Fruit fly (Drosophila melanogaster) whole organism, embryonic: ENCODE results near the gene Ptpmeg2.

ENCODE experiments used
- Adf1 ChIP-seq: fragments of 200-800 bp; sonication (Bioruptor generic); IDR thresholded peaks from 2 replicates; pipeline ENCODE4 v1.3.6; 2022; ENCODE audit warnings: missing biosample characterization, missing genetic modification characterization
- Asciz ChIP-seq: fragments of 200-800 bp; sonication (Bioruptor generic); optimal IDR thresholded peaks from 2 replicates; lab custom pipeline; 2017; ENCODE audit warnings: missing biosample characterization, mild to moderate bottlenecking, missing genetic modification characterization, missing genetic modification reagents
- CG10147 ChIP-seq: fragments of 200-800 bp; sonication (Bioruptor generic); optimal IDR thresholded peaks from 2 replicates; lab custom pipeline; 2019; ENCODE audit warnings: missing biosample characterization, mild to moderate bottlenecking, missing genetic modification characterization, moderate library complexity
- CG10274 ChIP-seq: fragments of 200-800 bp; sonication (Bioruptor generic); optimal IDR thresholded peaks from 3 replicates; lab custom pipeline; 2017; ENCODE audit warnings: missing biosample characterization, mild to moderate bottlenecking, missing genetic modification characterization
- CG10979 ChIP-seq: fragments of 200-800 bp; sonication (Bioruptor generic); optimal IDR thresholded peaks from 2 replicates; lab custom pipeline; 2018; ENCODE audit warnings: missing biosample characterization, mild to moderate bottlenecking, missing genetic modification characterization, moderate library complexity
- CG11504 ChIP-seq: fragments of 200-800 bp; sonication (Bioruptor generic); optimal IDR thresholded peaks from 3 replicates; lab custom pipeline; 2019; ENCODE audit warnings: missing biosample characterization, mild to moderate bottlenecking, missing genetic modification characterization, moderate library complexity
- CG11695 ChIP-seq: fragments of 200-800 bp; sonication (Bioruptor generic); IDR thresholded peaks from 3 replicates; pipeline ENCODE4 v1.3.6; 2022; ENCODE audit warnings: missing biosample characterization, missing genetic modification characterization
- CG11696 ChIP-seq: fragments of 200-800 bp; sonication (Bioruptor generic); IDR thresholded peaks from 2 replicates; pipeline ENCODE4 v1.3.6; 2022; ENCODE audit warnings: missing biosample characterization, missing genetic modification characterization
- CG15073 ChIP-seq: fragments of 200-800 bp; sonication (Bioruptor generic); optimal IDR thresholded peaks from 2 replicates; lab custom pipeline; 2016; ENCODE audit warnings: missing biosample characterization, missing genetic modification characterization
- CG15696 ChIP-seq: fragments of 200-800 bp; sonication (Bioruptor generic); optimal IDR thresholded peaks from 2 replicates; lab custom pipeline; 2019; ENCODE audit warnings: missing biosample characterization, mild to moderate bottlenecking, missing genetic modification characterization, moderate library complexity
- CG1603 ChIP-seq: fragments of 200-800 bp; sonication (Bioruptor generic); optimal IDR thresholded peaks from 2 replicates; lab custom pipeline; 2019; ENCODE audit warnings: missing biosample characterization, mild to moderate bottlenecking, missing genetic modification characterization, moderate library complexity
- CG17385 ChIP-seq: fragments of 200-800 bp; sonication (Bioruptor generic); optimal IDR thresholded peaks from 3 replicates; lab custom pipeline; 2018; ENCODE audit warnings: missing biosample characterization, mild to moderate bottlenecking, missing genetic modification characterization
- CG17568 ChIP-seq: fragments of 200-800 bp; sonication (Bioruptor generic); optimal IDR thresholded peaks from 2 replicates; lab custom pipeline; 2018; ENCODE audit warnings: missing biosample characterization, mild to moderate bottlenecking, missing genetic modification characterization, moderate library complexity
- CG17829 ChIP-seq: fragments of 200-800 bp; optimal IDR thresholded peaks from 2 replicates; lab custom pipeline; 2019; ENCODE audit warnings: missing biosample characterization, mild to moderate bottlenecking, missing genetic modification characterization, moderate library complexity
- CG2678 ChIP-seq: fragments of 200-800 bp; sonication (Bioruptor generic); optimal IDR thresholded peaks from 3 replicates; lab custom pipeline; 2019; ENCODE audit warnings: missing biosample characterization, mild to moderate bottlenecking, missing genetic modification characterization, moderate library complexity
- CG3407 ChIP-seq: fragments of 200-800 bp; sonication (Bioruptor generic); optimal IDR thresholded peaks from 2 replicates; lab custom pipeline; 2018; ENCODE audit warnings: missing biosample characterization, mild to moderate bottlenecking, missing genetic modification characterization
- CG6689 ChIP-seq: fragments of 200-800 bp; sonication (Bioruptor generic); IDR thresholded peaks from 2 replicates; pipeline ENCODE4 v1.3.6; 2022; ENCODE audit warnings: missing biosample characterization, missing genetic modification characterization
- CTCF ChIP-seq: fragments of 200-800 bp; sonication (Bioruptor generic); optimal IDR thresholded peaks from 2 replicates; lab custom pipeline; 2017; ENCODE audit warnings: missing biosample characterization, mild to moderate bottlenecking, missing genetic modification characterization, moderate library complexity
- Chrac-16 ChIP-seq: fragments of 200-800 bp; sonication (Bioruptor generic); optimal IDR thresholded peaks from 3 replicates; lab custom pipeline; 2016; ENCODE audit warnings: missing biosample characterization, missing genetic modification characterization
- Deaf1 ChIP-seq: fragments of 200-800 bp; optimal IDR thresholded peaks from 3 replicates; lab custom pipeline; 2019; ENCODE audit warnings: missing biosample characterization, mild to moderate bottlenecking, missing genetic modification characterization, moderate library complexity
- Doc3 ChIP-seq: fragments of 200-800 bp; sonication (Bioruptor generic); IDR thresholded peaks from 3 replicates; pipeline ENCODE4 v1.3.6; 2022; ENCODE audit warnings: missing biosample characterization, missing genetic modification characterization; ENCODE audit not compliant: partially characterized antibody
- Ets65A ChIP-seq: fragments of 200-800 bp; sonication (Bioruptor generic); peaks from one replicate; lab custom pipeline; 2016; ENCODE audit warnings: missing biosample characterization, missing genetic modification characterization
- HHEX ChIP-seq: fragments of 200-800 bp; sonication (Bioruptor generic); optimal IDR thresholded peaks from 3 replicates; lab custom pipeline; 2017; ENCODE audit warnings: missing biosample characterization, mild to moderate bottlenecking, missing genetic modification characterization, missing genetic modification reagents
- Hr3 ChIP-seq: fragments of 200-800 bp; sonication (Bioruptor generic); optimal IDR thresholded peaks from 3 replicates; lab custom pipeline; 2016; ENCODE audit warnings: missing biosample characterization, missing genetic modification characterization
- Hr78 ChIP-seq, 2 experiments: fragments of 200-800 bp in 1 of 2; fragments of >200 bp in 1 of 2; sonication (Bioruptor generic) in 1 of 2; optimal IDR thresholded peaks; 2 replicates each; lab custom pipeline; 2017 to 2019; ENCODE audit warnings: missing biosample characterization in 2 of 2, missing genetic modification characterization in 2 of 2, mild to moderate bottlenecking in 1 of 2, moderate library complexity in 1 of 2
- Med ChIP-seq: fragments of 200-800 bp; sonication (Bioruptor generic); peaks from one replicate; lab custom pipeline; 2016; ENCODE audit warnings: missing biosample characterization, missing genetic modification characterization, mild to moderate bottlenecking, inconsistent platforms, moderate library complexity
- Mes4 ChIP-seq: fragments of 200-800 bp; sonication (Bioruptor generic); optimal IDR thresholded peaks from 2 replicates; lab custom pipeline; 2016; ENCODE audit warnings: missing biosample characterization, missing genetic modification characterization
- Mrtf ChIP-seq: fragments of 200-800 bp; sonication (Bioruptor generic); IDR thresholded peaks from 3 replicates; pipeline ENCODE4 v1.3.6; 2022; ENCODE audit warnings: missing biosample characterization, missing genetic modification characterization
- NFAT ChIP-seq: fragments of 200-800 bp; sonication (Bioruptor generic); IDR thresholded peaks from 2 replicates; pipeline ENCODE4 v1.3.6; 2022; ENCODE audit warnings: missing biosample characterization, missing genetic modification characterization
- PHDP ChIP-seq: fragments of 200-800 bp; sonication (Bioruptor generic); optimal IDR thresholded peaks from 3 replicates; lab custom pipeline; 2018; ENCODE audit warnings: missing biosample characterization, mild to moderate bottlenecking, missing genetic modification characterization, moderate library complexity
- Rfx ChIP-seq: fragments of 200-800 bp; sonication (Bioruptor generic); IDR thresholded peaks from 2 replicates; pipeline ENCODE4 v1.3.6; 2022; ENCODE audit warnings: missing biosample characterization, missing genetic modification characterization
- Taf1 ChIP-seq: fragments of 200-800 bp; sonication (Bioruptor generic); IDR thresholded peaks from 2 replicates; pipeline ENCODE4 v1.3.6; 2022; ENCODE audit warnings: missing biosample characterization, missing genetic modification characterization
- Trl ChIP-seq, 3 experiments: fragments of >200 bp in 2 of 3; fragments of 200-800 bp in 1 of 3; sonication (Bioruptor generic) in 1 of 3; optimal IDR thresholded peaks; 2 replicates in 1 of 3; 3 replicates in 2 of 3; lab custom pipeline; 2016 to 2017; ENCODE audit warnings: missing biosample characterization in 1 of 3, missing genetic modification characterization in 1 of 3
- ap ChIP-seq: fragments of 200-800 bp; sonication (Bioruptor generic); IDR thresholded peaks from 2 replicates; pipeline ENCODE4 v1.3.6; 2022; ENCODE audit warnings: missing biosample characterization, missing genetic modification characterization
- az2 ChIP-seq: fragments of 200-800 bp; sonication (Bioruptor generic); optimal IDR thresholded peaks from 3 replicates; lab custom pipeline; 2016; ENCODE audit warnings: missing biosample characterization, missing genetic modification characterization
- bab2 ChIP-seq: fragments of 200-800 bp; sonication (Bioruptor generic); optimal IDR thresholded peaks from 2 replicates; lab custom pipeline; 2016; ENCODE audit warnings: missing biosample characterization, missing genetic modification characterization
- chinmo ChIP-seq: fragments of 200-800 bp; sonication (Bioruptor generic); IDR thresholded peaks from 4 replicates; pipeline ENCODE4 v1.3.6; 2022; ENCODE audit warnings: missing biosample characterization, missing genetic modification characterization; ENCODE audit not compliant: partially characterized antibody
- cwo ChIP-seq: fragments of 200-800 bp; sonication (Bioruptor generic); optimal IDR thresholded peaks from 3 replicates; lab custom pipeline; 2017; ENCODE audit warnings: missing biosample characterization, missing genetic modification characterization, mild to moderate bottlenecking, moderate library complexity, missing genetic modification reagents
- esg ChIP-seq: fragments of 200-800 bp; sonication (Bioruptor generic); conservative IDR thresholded peaks from 2 replicates; pipeline ENCODE4 v1.3.6; 2022; ENCODE audit warnings: missing biosample characterization, missing genetic modification characterization
- ewg ChIP-seq: fragments of 200-800 bp; sonication (Bioruptor generic); optimal IDR thresholded peaks from 3 replicates; lab custom pipeline; 2017; ENCODE audit warnings: mild to moderate bottlenecking, missing biosample characterization, missing genetic modification reagents, missing genetic modification characterization
- fd96Cb ChIP-seq: fragments of 200-800 bp; sonication (Bioruptor generic); optimal IDR thresholded peaks from 2 replicates; lab custom pipeline; 2018; ENCODE audit warnings: missing biosample characterization, mild to moderate bottlenecking, missing genetic modification characterization, moderate library complexity
- gem ChIP-seq: fragments of 200-800 bp; sonication (Bioruptor generic); optimal IDR thresholded peaks from 2 replicates; lab custom pipeline; 2019; ENCODE audit warnings: missing biosample characterization, mild to moderate bottlenecking, missing genetic modification characterization, moderate library complexity
- phol ChIP-seq: fragments of 200-800 bp; sonication (Bioruptor generic); optimal IDR thresholded peaks from 3 replicates; lab custom pipeline; 2018; ENCODE audit warnings: missing biosample characterization, mild to moderate bottlenecking, missing genetic modification characterization, moderate library complexity
- row ChIP-seq: fragments of 200-800 bp; sonication (Bioruptor generic); IDR thresholded peaks from 3 replicates; pipeline ENCODE4 v1.3.6; 2022; ENCODE audit warnings: missing biosample characterization, missing genetic modification characterization
- run ChIP-seq: fragments of 200-800 bp; sonication (Bioruptor generic); optimal IDR thresholded peaks from 3 replicates; lab custom pipeline; 2018; ENCODE audit warnings: missing biosample characterization, mild to moderate bottlenecking, missing genetic modification characterization
- sens ChIP-seq: fragments of 200-800 bp; sonication (Bioruptor generic); peaks from one replicate; lab custom pipeline; 2016; ENCODE audit warnings: missing biosample characterization, missing genetic modification characterization
- slbo ChIP-seq: fragments of 200-800 bp; sonication (Bioruptor generic); IDR thresholded peaks from 2 replicates; pipeline ENCODE4 v1.3.6; 2022; ENCODE audit warnings: missing biosample characterization, missing genetic modification characterization
- slou ChIP-seq: fragments of 200-800 bp; sonication (Bioruptor generic); optimal IDR thresholded peaks from 3 replicates; lab custom pipeline; 2016; ENCODE audit warnings: missing biosample characterization, missing genetic modification characterization
- sna ChIP-seq: fragments of 200-800 bp; sonication (Bioruptor generic); IDR thresholded peaks from 2 replicates; pipeline ENCODE4 v1.3.6; 2022; ENCODE audit warnings: missing biosample characterization, missing genetic modification characterization; ENCODE audit not compliant: partially characterized antibody

The Ptpmeg2 gene

dm6 chrX:9595312-9595931, 63.5 kb downstream of the Ptpmeg2 start:
- TF ChIP-seq ap (GFP tag; lab: Robert Waterston, UW) (no peak), PHDP (tag; lab: Kevin White, UChicago) (no peak), CG10274 (peak; percentile 83), Chrac-16 (no peak), cwo (GFP tag; lab: Kevin White, UChicago) (no peak), CTCF (GFP tag; lab: Kevin White, UChicago) (peak; percentile 88), Doc3 (GFP tag; lab: Robert Waterston, UW) (no peak), slbo (GFP tag; lab: Robert Waterston, UW) (peak; percentile 36; the same call in 1 of the 2 replicates), phol (no peak), CG17568 (GFP tag; lab: Kevin White, UChicago) (no peak), bab2 (GFP tag; lab: Kevin White, UChicago) (no peak), CG1603 (tag; lab: Kevin White, UChicago) (peak; percentile 11), chinmo (0 out of 4 replicates have a peak, but pooled peaks have one; percentile 4), row (GFP tag; lab: Robert Waterston, UW) (0 out of 3 replicates have a peak, but pooled peaks have one; percentile 8), NFAT (GFP tag; lab: Robert Waterston, UW) (no peak), Asciz (GFP tag; lab: Kevin White, UChicago) (no peak), Taf1 (GFP tag; lab: Robert Waterston, UW) (no peak), CG2678 (tag; lab: Kevin White, UChicago) (peak; percentile 4), fd96Cb (tag; lab: Kevin White, UChicago) (no peak), Deaf1 (tag; lab: Kevin White, UChicago) (no peak), Hr78 (GFP tag; optimal IDR thresholded peaks at IDR 0.05; lab: Kevin White, UChicago) (no peak), CG17829 (tag; lab: Kevin White, UChicago) (no peak), ewg (GFP tag; lab: Kevin White, UChicago) (no peak), esg (GFP tag; lab: Robert Waterston, UW) (peak; percentile 31; the same call in 1 of the 2 replicates), sens (GFP tag; lab: Kevin White, UChicago) (peak; percentile 24), CG15696 (tag; lab: Kevin White, UChicago) (no peak), CG15073 (no peak), CG17385 (GFP tag; lab: Kevin White, UChicago) (no peak), Med (GFP tag; lab: Kevin White, UChicago) (peak; percentile 57), az2 (no peak), CG11696 (GFP tag; lab: Robert Waterston, UW) (no peak), Hr3 (GFP tag; lab: Kevin White, UChicago) (no peak), CG11504 (tag; lab: Kevin White, UChicago) (peak; percentile 6), Ets65A (GFP tag; lab: Kevin White, UChicago) (peak; percentile 55), CG3407 (GFP tag; lab: Kevin White, UChicago) (no peak), gem (peak; percentile 3), Mes4 (GFP tag; lab: Kevin White, UChicago) (no peak), run (tag; lab: Kevin White, UChicago) (no peak), sna (GFP tag; lab: Robert Waterston, UW) (no peak), CG11695 (GFP tag; lab: Robert Waterston, UW) (no peak), Rfx (GFP tag; lab: Robert Waterston, UW) (0 out of 2 replicates have a peak, but pooled peaks have one; percentile 15), Adf1 (GFP tag; lab: Robert Waterston, UW) (no peak), HHEX (peak; percentile 7), slou (GFP tag; lab: Kevin White, UChicago) (no peak), CG10979 (tag; lab: Kevin White, UChicago) (peak; percentile 51), CG6689 (GFP tag; lab: Robert Waterston, UW) (no peak), Mrtf (GFP tag; lab: Robert Waterston, UW) (no peak), CG10147 (GFP tag; lab: Kevin White, UChicago) (no peak), Trl (optimal IDR thresholded peaks at IDR 0.05; lab: Kevin White, UChicago) (no peak), Trl (GFP tag; optimal IDR thresholded peaks at IDR 0.05; lab: Kevin White, UChicago) (no peak)
